Worm (Caenorhabditis elegans): ENCODE data around the gene R52.6.

Gene R52.6

ce11 chrII:2093456-2093926 is 19.4 kb downstream of the R52.6 start, which contains the start of gene fbxb-37:
Gene fbxb-37 (minus strand): TSS chrII:2093876.
- TF ChIP-seq crh-2 (tag; optimal IDR thresholded peaks at IDR 0.05) = no peak
- no peak for TF ChIP-seq skn-1 (tag; optimal IDR thresholded peaks at IDR 0.05)
- no peak for TF ChIP-seq dmd-4 (tag; optimal IDR thresholded peaks at IDR 0.05)
- TF ChIP-seq fos-1 (tag; optimal IDR thresholded peaks at IDR 0.05) = no peak
- no peak for TF ChIP-seq lin-11 (tag; optimal IDR thresholded peaks at IDR 0.05)
- no peak for TF ChIP-seq R02D3.7 (tag; optimal IDR thresholded peaks at IDR 0.05)
- TF ChIP-seq lin-13 (GFP tag; optimal IDR thresholded peaks at IDR 0.05) = no peak
- no peak for TF ChIP-seq sma-3 (GFP tag; optimal IDR thresholded peaks at IDR 0.05)
- TF ChIP-seq zag-1 (tag; optimal IDR thresholded peaks at IDR 0.05) = no peak
- no peak for TF ChIP-seq nhr-21 (tag; optimal IDR thresholded peaks at IDR 0.05)
- no peak for TF ChIP-seq F13H6.1 (tag; optimal IDR thresholded peaks at IDR 0.05)
- TF ChIP-seq nhr-25 (tag; optimal IDR thresholded peaks at IDR 0.05) = no peak
- no peak for TF ChIP-seq ZK546.5 (tag; optimal IDR thresholded peaks at IDR 0.05)

ce11 chrII:2091972-2092371 is 20.9 kb downstream of the R52.6 start, which contains the start of gene T16A1.10:
Gene T16A1.10 (minus strand): TSS chrII:2092094.
- TF ChIP-seq nhr-77 (tag; optimal IDR thresholded peaks at IDR 0.05) = no peak
- TF ChIP-seq peb-1 (tag; optimal IDR thresholded peaks at IDR 0.05) = no peak
- no peak for TF ChIP-seq Y55F3AM.14 (GFP tag; optimal IDR thresholded peaks at IDR 0.05)

ce11 chrII:2090605-2091004 is 22.2 kb downstream of the R52.6 start, which contains the start of gene trpl-5:
Gene trpl-5 (minus strand): TSS chrII:2090636.
- no peak for TF ChIP-seq sma-9 (GFP tag; optimal IDR thresholded peaks at IDR 0.05)
- no peak for TF ChIP-seq sma-9 (tag; optimal IDR thresholded peaks at IDR 0.05)
- TF ChIP-seq nhr-25 (tag; optimal IDR thresholded peaks at IDR 0.05) = no peak
- no peak for TF ChIP-seq unc-55 (GFP tag; optimal IDR thresholded peaks at IDR 0.05)
- TF ChIP-seq sma-3 (GFP tag; optimal IDR thresholded peaks at IDR 0.05) = no peak
- peak; percentile 94 for TF ChIP-seq fos-1 (tag; optimal IDR thresholded peaks at IDR 0.05)
- peak; percentile 22 for TF ChIP-seq gmeb-1 (tag; optimal IDR thresholded peaks at IDR 0.05)

- TF ChIP-seq sma-3 (GFP tag; optimal IDR thresholded peaks at IDR 0.05) = no peak
- TF ChIP-seq mab-5 (tag; optimal IDR thresholded peaks at IDR 0.05) = no peak
- no peak for TF ChIP-seq Y55F3AM.14 (GFP tag; optimal IDR thresholded peaks at IDR 0.05)
- TF ChIP-seq mdl-1 (tag; optimal IDR thresholded peaks at IDR 0.05) = no peak
- no peak for TF ChIP-seq ceh-82 (tag; optimal IDR thresholded peaks at IDR 0.05)
- no peak for TF ChIP-seq mbf-1 (tag; optimal IDR thresholded peaks at IDR 0.05)
- no peak for TF ChIP-seq zag-1 (tag; optimal IDR thresholded peaks at IDR 0.05)
Measured at ce11 chrII:2087206-2087605, 25.6 kb downstream of the R52.6 start.

ce11 chrII:2083726-2084179 is 29.1 kb downstream of the R52.6 start, which contains the start of the genes T16A1.5 and fbxc-49:
Gene T16A1.5 (minus strand): TSS chrII:2083826.
Gene fbxc-49 (plus strand): TSS chrII:2084129.
- no peak for TF ChIP-seq ceh-82 (tag; optimal IDR thresholded peaks at IDR 0.05)

- no peak for TF ChIP-seq ztf-11 (tag; optimal IDR thresholded peaks at IDR 0.05)
- no peak for TF ChIP-seq nhr-77 (tag; optimal IDR thresholded peaks at IDR 0.05)
Measured at ce11 chrII:2081257-2081656, 31.6 kb downstream of the R52.6 start, which contains the start of gene T16A1.4. Gene T16A1.4 (plus strand): TSS chrII:2081557.

- no peak for TF ChIP-seq ztf-1 (GFP tag; conservative IDR thresholded peaks at IDR 0.05)
- TF ChIP-seq peb-1 (tag; optimal IDR thresholded peaks at IDR 0.05) = no peak
- TF ChIP-seq lsy-2 (tag; optimal IDR thresholded peaks at IDR 0.05) = no peak
- no peak for TF ChIP-seq nhr-77 (tag; optimal IDR thresholded peaks at IDR 0.05)
- no peak for TF ChIP-seq alr-1 (tag; optimal IDR thresholded peaks at IDR 0.05)
- no peak for TF ChIP-seq lin-13 (GFP tag; optimal IDR thresholded peaks at IDR 0.05)
- no peak for TF ChIP-seq sma-9 (GFP tag; optimal IDR thresholded peaks at IDR 0.05)
- no peak for TF ChIP-seq sma-9 (tag; optimal IDR thresholded peaks at IDR 0.05)
- no peak for TF ChIP-seq unc-55 (GFP tag; optimal IDR thresholded peaks at IDR 0.05)
- no peak for TF ChIP-seq nhr-129 (tag; optimal IDR thresholded peaks at IDR 0.05)
- no peak for TF ChIP-seq ztf-11 (tag; optimal IDR thresholded peaks at IDR 0.05)
- TF ChIP-seq nhr-21 (tag; optimal IDR thresholded peaks at IDR 0.05) = no peak
- no peak for TF ChIP-seq elt-1 (tag; optimal IDR thresholded peaks at IDR 0.05)
Measured at ce11 chrII:2080425-2080824, 32.4 kb downstream of the R52.6 start, which contains the start of gene F07E5.9. Gene F07E5.9 (minus strand): TSS chrII:2080525.

Data from whole organism, L2 larva.